Worm (Caenorhabditis elegans): ENCODE data around the gene F48G7.7.

DNA sequence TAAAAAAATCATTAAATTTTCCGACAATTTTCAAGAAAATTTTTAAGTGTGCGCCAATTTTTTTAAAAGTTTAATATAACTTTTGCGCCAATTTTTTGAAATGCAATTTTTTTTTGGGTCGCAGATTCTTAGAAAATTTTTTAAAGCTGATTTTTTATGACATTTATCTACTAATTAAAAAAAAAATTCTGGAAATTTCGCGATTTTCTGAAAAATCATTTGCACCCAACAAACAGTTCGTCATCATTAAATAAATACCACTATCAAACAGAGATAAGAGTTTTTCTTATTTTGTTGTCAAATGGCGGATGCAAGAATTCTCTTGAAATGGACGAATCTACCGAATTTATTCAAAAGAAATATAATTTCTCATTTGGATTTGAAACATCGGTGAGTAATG, 10.9 kb downstream of the F48G7.7 start, which contains the start of gene F48G7.13:
- no peak for TF ChIP-seq C08G9.2 (tag; optimal IDR thresholded peaks at IDR 0.05)
- no peak for TF ChIP-seq pqm-1 (tag; optimal IDR thresholded peaks at IDR 0.05)
- TF ChIP-seq F13H6.1 (tag; optimal IDR thresholded peaks at IDR 0.05): no peak
- no peak for TF ChIP-seq unc-55 (GFP tag; optimal IDR thresholded peaks at IDR 0.05)
- no peak for TF ChIP-seq fkh-10 (GFP tag; optimal IDR thresholded peaks at IDR 0.05)
- TF ChIP-seq pha-4 (tag; optimal IDR thresholded peaks at IDR 0.05): no peak
- no peak for TF ChIP-seq ceh-31 (tag; optimal IDR thresholded peaks at IDR 0.05)
- no peak for TF ChIP-seq eyg-1 (tag; optimal IDR thresholded peaks at IDR 0.05)
- no peak for TF ChIP-seq ceh-30 (tag; optimal IDR thresholded peaks at IDR 0.05)
- TF ChIP-seq che-1 (tag; optimal IDR thresholded peaks at IDR 0.05): no peak
- TF ChIP-seq sox-4 (tag; optimal IDR thresholded peaks at IDR 0.05): no peak
- TF ChIP-seq pha-2 (tag; optimal IDR thresholded peaks at IDR 0.05): no peak
- TF ChIP-seq ceh-6 (GFP tag; optimal IDR thresholded peaks at IDR 0.05): no peak
- TF ChIP-seq syd-9 (tag; optimal IDR thresholded peaks at IDR 0.05): no peak
